Worm (Caenorhabditis elegans) whole organism, L1 larva: ENCODE measurements around the gene acr-17.

Experiments
- F16B12.6 ChIP-seq: fragments of 150-350 bp; optimal IDR thresholded peaks from 2 replicates; lab custom pipeline; 2014; ENCODE audit warnings: missing biosample characterization, missing genetic modification characterization
- Y116A8C.19 ChIP-seq: sonication (generic microtip); optimal IDR thresholded peaks from 2 replicates; lab custom pipeline; 2016; ENCODE audit warnings: missing compliant biosample characterization, missing genetic modification characterization, borderline replicate concordance
- aha-1 ChIP-seq: fragments of 150-350 bp; optimal IDR thresholded peaks from 2 replicates; lab custom pipeline; 2014; ENCODE audit warnings: missing biosample characterization, missing genetic modification characterization
- blmp-1 ChIP-seq: fragments of 150-350 bp; optimal IDR thresholded peaks from 2 replicates; lab custom pipeline; 2014; ENCODE audit warnings: missing biosample characterization, missing genetic modification characterization
- ceh-82 ChIP-seq, 3 experiments: fragments of 150-350 bp in 1 of 3; sonication (generic microtip) in 2 of 3; optimal IDR thresholded peaks; 2 replicates each; lab custom pipeline; 2014 to 2017; ENCODE audit warnings: missing biosample characterization in 3 of 3, missing genetic modification characterization in 3 of 3
- ces-1 ChIP-seq: fragments of 150-350 bp; optimal IDR thresholded peaks from 2 replicates; lab custom pipeline; 2014; ENCODE audit warnings: missing biosample characterization, missing genetic modification reagents, missing genetic modification characterization
- dpl-1 ChIP-seq, 3 experiments: fragments of 150-350 bp in 2 of 3; sonication (generic microtip) in 1 of 3; optimal IDR thresholded peaks; 2 replicates each; lab custom pipeline; 2014 to 2017; ENCODE audit warnings: missing biosample characterization in 3 of 3, missing genetic modification characterization in 3 of 3, missing genetic modification reagents in 3 of 3
- dsc-1 ChIP-seq: sonication (generic microtip); optimal IDR thresholded peaks from 2 replicates; lab custom pipeline; 2016; ENCODE audit warnings: mild to moderate bottlenecking, missing genetic modification characterization, missing compliant biosample characterization
- efl-1 ChIP-seq, 4 experiments: fragments of 150-350 bp; optimal IDR thresholded peaks in 3 of 4; peaks in 1 of 4; 1 replicate in 1 of 4; 2 replicates in 3 of 4; lab custom pipeline; 2014; ENCODE audit warnings: missing biosample characterization in 2 of 4, missing genetic modification characterization in 2 of 4, missing genetic modification reagents in 2 of 4
- egl-13 ChIP-seq: sonication (generic microtip); optimal IDR thresholded peaks from 2 replicates; lab custom pipeline; 2016; ENCODE audit warnings: missing genotype, missing genetic modification reagents, missing genetic modification characterization, missing compliant biosample characterization
- elt-2 ChIP-seq: sonication (generic microtip); optimal IDR thresholded peaks from 2 replicates; lab custom pipeline; 2016; ENCODE audit warnings: missing genetic modification characterization, mild to moderate bottlenecking, inconsistent platforms, missing compliant biosample characterization, missing genetic modification reagents
- elt-3 ChIP-seq, 6 experiments: fragments of 150-350 bp in 1 of 6; sonication (generic microtip); optimal IDR thresholded peaks; 2 replicates each; lab custom pipeline; 2017 to 2018; ENCODE audit warnings: missing biosample characterization in 6 of 6, missing genetic modification characterization in 6 of 6, inconsistent platforms in 1 of 6
- fkh-10 ChIP-seq: sonication (generic microtip); optimal IDR thresholded peaks from 2 replicates; lab custom pipeline; 2017; ENCODE audit warnings: missing biosample characterization, missing genetic modification reagents, missing genetic modification characterization
- hpl-2 ChIP-seq: fragments of 150-350 bp; optimal IDR thresholded peaks from 2 replicates; lab custom pipeline; 2014; ENCODE audit warnings: missing biosample characterization, missing genetic modification reagents, missing genetic modification characterization
- irx-1 ChIP-seq: sonication (generic microtip); optimal IDR thresholded peaks from 2 replicates; lab custom pipeline; 2016; ENCODE audit warnings: missing genetic modification characterization, missing compliant biosample characterization
- lin-13 ChIP-seq: fragments of 150-350 bp; optimal IDR thresholded peaks from 2 replicates; lab custom pipeline; 2014; ENCODE audit warnings: missing biosample characterization, missing genetic modification reagents, missing genetic modification characterization
- lin-14 ChIP-seq: fragments of 200-800 bp; sonication (Bioruptor generic); optimal IDR thresholded peaks from 2 replicates; lab custom pipeline; 2018; ENCODE audit warnings: mild to moderate bottlenecking, missing genetic modification characterization, moderate library complexity, missing compliant biosample characterization
- lin-35 ChIP-seq, 2 experiments: fragments of 150-350 bp; optimal IDR thresholded peaks; 2 replicates each; lab custom pipeline; 2014; ENCODE audit warnings: missing biosample characterization in 2 of 2, missing genetic modification characterization in 2 of 2, missing genetic modification reagents in 2 of 2
- lin-39 ChIP-seq: fragments of 150-350 bp; optimal IDR thresholded peaks from 2 replicates; lab custom pipeline; 2014; ENCODE audit warnings: missing biosample characterization, missing genetic modification reagents, missing genetic modification characterization
- lsy-2 ChIP-seq, 2 experiments: fragments of 150-350 bp; optimal IDR thresholded peaks; 2 replicates each; lab custom pipeline; 2014; ENCODE audit warnings: missing biosample characterization in 2 of 2, missing genetic modification characterization in 2 of 2
- mdl-1 ChIP-seq, 2 experiments: fragments of 150-350 bp; optimal IDR thresholded peaks; 2 replicates each; lab custom pipeline; 2014 to 2017; ENCODE audit warnings: missing biosample characterization in 2 of 2, missing genetic modification characterization in 2 of 2, inconsistent platforms in 1 of 2
- mef-2 ChIP-seq: fragments of 150-350 bp; optimal IDR thresholded peaks from 2 replicates; lab custom pipeline; 2014; ENCODE audit warnings: missing biosample characterization, missing genetic modification characterization
- mep-1 ChIP-seq: fragments of 150-350 bp; optimal IDR thresholded peaks from 2 replicates; lab custom pipeline; 2014; ENCODE audit warnings: missing biosample characterization, missing genetic modification characterization
- nhr-19 ChIP-seq: fragments of 200-800 bp; sonication (Bioruptor generic); conservative IDR thresholded peaks from 2 replicates; pipeline ENCODE4 v1.3.6; 2022; ENCODE audit warnings: missing genetic modification characterization, missing compliant biosample characterization
- nhr-20 ChIP-seq: sonication (generic microtip); optimal IDR thresholded peaks from 2 replicates; lab custom pipeline; 2016; ENCODE audit warnings: mild to moderate bottlenecking, missing genetic modification characterization, missing compliant biosample characterization
- nhr-71 ChIP-seq: sonication (generic microtip); optimal IDR thresholded peaks from 2 replicates; lab custom pipeline; 2016; ENCODE audit warnings: mild to moderate bottlenecking, missing genetic modification characterization, moderate library complexity, missing compliant biosample characterization
- nhr-77 ChIP-seq: fragments of 150-350 bp; optimal IDR thresholded peaks from 2 replicates; lab custom pipeline; 2014; ENCODE audit warnings: missing biosample characterization, missing genetic modification characterization
- nhr-85 ChIP-seq: sonication (generic microtip); peaks from one replicate; lab custom pipeline; 2016; ENCODE audit warnings: missing genetic modification characterization, inconsistent platforms, missing compliant biosample characterization
- nhr-90 ChIP-seq: sonication (generic microtip); optimal IDR thresholded peaks from 2 replicates; lab custom pipeline; 2016; ENCODE audit warnings: mild to moderate bottlenecking, missing genetic modification characterization, missing compliant biosample characterization; ENCODE audit not compliant: poor library complexity
- pag-3 ChIP-seq: sonication (generic microtip); optimal IDR thresholded peaks from 2 replicates; lab custom pipeline; 2017; ENCODE audit warnings: missing genetic modification characterization, mild to moderate bottlenecking, missing compliant biosample characterization, antibody characterized with exemption, borderline replicate concordance; ENCODE audit not compliant: insufficient read depth
- pqm-1 ChIP-seq: sonication (generic microtip); optimal IDR thresholded peaks from 3 replicates; lab custom pipeline; 2017; ENCODE audit warnings: missing biosample characterization, missing genetic modification characterization
- rnt-1 ChIP-seq: sonication (generic microtip); optimal IDR thresholded peaks from 2 replicates; lab custom pipeline; 2016; ENCODE audit warnings: mild to moderate bottlenecking, missing genetic modification characterization, moderate library complexity, missing compliant biosample characterization
- skn-1 ChIP-seq: fragments of 150-350 bp; optimal IDR thresholded peaks from 2 replicates; lab custom pipeline; 2014; ENCODE audit warnings: missing biosample characterization, missing genetic modification characterization
- snu-23 ChIP-seq: sonication (generic microtip); optimal IDR thresholded peaks from 2 replicates; lab custom pipeline; 2016; ENCODE audit warnings: missing genetic modification characterization, missing compliant biosample characterization
- sptf-1 ChIP-seq: fragments of 150-350 bp; optimal IDR thresholded peaks from 2 replicates; lab custom pipeline; 2014; ENCODE audit warnings: missing biosample characterization, missing genetic modification characterization
- swsn-7 ChIP-seq: sonication (generic microtip); optimal IDR thresholded peaks from 2 replicates; lab custom pipeline; 2016; ENCODE audit warnings: missing genetic modification characterization, missing compliant biosample characterization
- tbx-2 ChIP-seq: sonication (generic microtip); optimal IDR thresholded peaks from 2 replicates; lab custom pipeline; 2016; ENCODE audit warnings: missing genetic modification characterization, missing compliant biosample characterization
- unc-130 ChIP-seq: fragments of 150-350 bp; optimal IDR thresholded peaks from 2 replicates; lab custom pipeline; 2017; ENCODE audit warnings: missing biosample characterization, missing genetic modification characterization, inconsistent platforms
- unc-86 ChIP-seq: sonication (generic microtip); optimal IDR thresholded peaks from 2 replicates; lab custom pipeline; 2016; ENCODE audit warnings: missing genetic modification characterization, missing compliant biosample characterization
- unc-98 ChIP-seq: fragments of 200-800 bp; sonication (Bioruptor generic); IDR thresholded peaks from 2 replicates; pipeline ENCODE4 v1.3.6; 2022; ENCODE audit warnings: missing genetic modification characterization, missing compliant biosample characterization
- ztf-11 ChIP-seq, 2 experiments: sonication (generic microtip); optimal IDR thresholded peaks; 2 replicates each; lab custom pipeline; 2016 to 2017; ENCODE audit warnings: missing genetic modification characterization in 2 of 2, missing biosample characterization in 1 of 2, missing compliant biosample characterization in 1 of 2

Gene acr-17

ce11 chrV:2614986-2615687 is 6.7 kb downstream of the acr-17 start, which contains the start of gene F53E10.1:
F53E10.1 (plus strand) TSS chrV:2615310.
- TF ChIP-seq efl-1 (optimal IDR thresholded peaks at IDR 0.05; lab: Kevin White, UChicago), result peak; percentile 47 to 58
- TF ChIP-seq efl-1 (GFP tag; optimal IDR thresholded peaks at IDR 0.05 in 1 of 2; lab: Kevin White, UChicago), result peak; percentile 44 to 93
- TF ChIP-seq F16B12.6 (tag; lab: Kevin White, UChicago), result peak; percentile 3
- peak; percentile 47; the same call in 1 of the 2 replicates for TF ChIP-seq nhr-19 (GFP tag; lab: Robert Waterston, UW)
- no peak for TF ChIP-seq irx-1
- TF ChIP-seq nhr-20, result peak; percentile 84
- peak; percentile 58 for TF ChIP-seq rnt-1 (tag; lab: Kevin White, UChicago)
- no peak for TF ChIP-seq Y116A8C.19
- TF ChIP-seq lsy-2 (tag; optimal IDR thresholded peaks at IDR 0.05; lab: Kevin White, UChicago), result peak; percentile 5 to 29
- TF ChIP-seq egl-13 (tag; lab: Kevin White, UChicago), result no peak
- TF ChIP-seq elt-2 (tag; lab: Kevin White, UChicago), result peak; percentile 26
- peak; percentile 56 for TF ChIP-seq tbx-2 (tag; lab: Kevin White, UChicago)
- no peak for TF ChIP-seq pag-3
- TF ChIP-seq unc-130, result peak; percentile 20
- no peak for TF ChIP-seq sptf-1
- TF ChIP-seq nhr-90 (tag; lab: Kevin White, UChicago), result peak; percentile 60
- no peak for TF ChIP-seq hpl-2 (GFP tag; lab: Kevin White, UChicago)
- peak; percentile 80 for TF ChIP-seq snu-23 (GFP tag; lab: Kevin White, UChicago)
- no peak for TF ChIP-seq lin-39 (tag; lab: Kevin White, UChicago)
- no peak for TF ChIP-seq fkh-10 (GFP tag; lab: Kevin White, UChicago)
- TF ChIP-seq blmp-1 (tag; lab: Kevin White, UChicago), result peak; percentile 59
- peak in 1 of 2 experiments; percentile 54 for TF ChIP-seq mdl-1 (tag; optimal IDR thresholded peaks at IDR 0.05; lab: Kevin White, UChicago)
- peak in 1 of 6 experiments; percentile 38 for TF ChIP-seq elt-3 (tag; optimal IDR thresholded peaks at IDR 0.05; lab: Kevin White, UChicago)
- peak; percentile 75 for TF ChIP-seq skn-1 (tag; lab: Kevin White, UChicago)
- TF ChIP-seq lin-35 (GFP tag; optimal IDR thresholded peaks at IDR 0.05; lab: Kevin White, UChicago), result peak; percentile 38 to 69
- peak; percentile 52 for TF ChIP-seq mep-1 (tag; lab: Kevin White, UChicago)
- TF ChIP-seq lin-14, result peak; percentile 82
- TF ChIP-seq mef-2 (tag; lab: Kevin White, UChicago), result no peak
- peak; percentile 33 for TF ChIP-seq swsn-7
- peak; percentile 12 for TF ChIP-seq lin-13
- TF ChIP-seq unc-86 (tag; lab: Kevin White, UChicago), result no peak
- no peak for TF ChIP-seq pqm-1 (tag; lab: Kevin White, UChicago)
- no peak for TF ChIP-seq unc-98
- peak; percentile 94 for TF ChIP-seq nhr-85 (tag; lab: Kevin White, UChicago)
- peak; percentile 36 to 52 (median 51) for TF ChIP-seq dpl-1 (GFP tag; optimal IDR thresholded peaks at IDR 0.05; lab: Kevin White, UChicago)
- peak; percentile 95 for TF ChIP-seq nhr-71 (tag; lab: Kevin White, UChicago)

ce11 chrV:2617499-2617898 is 9.0 kb downstream of the acr-17 start:
- TF ChIP-seq ztf-11 (tag; optimal IDR thresholded peaks at IDR 0.05; lab: Kevin White, UChicago), result no peak
- no peak for TF ChIP-seq nhr-77 (tag; lab: Kevin White, UChicago)
- TF ChIP-seq dsc-1 (tag; lab: Kevin White, UChicago), result no peak
- no peak for TF ChIP-seq ceh-82 (tag; optimal IDR thresholded peaks at IDR 0.05; lab: Kevin White, UChicago)
- no peak for TF ChIP-seq nhr-19 (GFP tag; lab: Robert Waterston, UW)
- TF ChIP-seq nhr-20, result no peak
- TF ChIP-seq skn-1 (tag; lab: Kevin White, UChicago), result no peak
- TF ChIP-seq ces-1, result no peak
- no peak for TF ChIP-seq aha-1 (tag; lab: Kevin White, UChicago)
- TF ChIP-seq, all 84 proteins: peak for 0
